Fruit fly (Drosophila melanogaster): ENCODE data around the gene ImpE1.

- TF ChIP-seq h (optimal IDR thresholded peaks at IDR 0.05): no peak
- TF ChIP-seq Myc (optimal IDR thresholded peaks at IDR 0.05): no peak
- TF ChIP-seq Sin3A (optimal IDR thresholded peaks at IDR 0.05): no peak
- TF ChIP-seq insv (optimal IDR thresholded peaks at IDR 0.05): no peak
- TF ChIP-seq ttk (optimal IDR thresholded peaks at IDR 0.05): no peak
- TF ChIP-seq psq (optimal IDR thresholded peaks at IDR 0.05): no peak
Measured at dm6 chr3L:8385055-8385454, 12.8 kb downstream of the ImpE1 start.
